Fruit fly (Drosophila melanogaster): ENCODE data around the gene CG31704.

The CG31704 gene

dm6 chr2L:11804228-11805044 lies 36.1 kb upstream of the CG31704 start (continued):
- no peak for TF ChIP-seq CG4730 (GFP tag; IDR thresholded peaks at IDR 0.05)
- no peak for TF ChIP-seq CG11504 (tag; optimal IDR thresholded peaks at IDR 0.05)
- peak; percentile 28 for TF ChIP-seq nom (GFP tag; optimal IDR thresholded peaks at IDR 0.05)
- TF ChIP-seq CG2199 (GFP tag; IDR thresholded peaks at IDR 0.05), result no peak
- TF ChIP-seq Jarid2 (GFP tag; optimal IDR thresholded peaks at IDR 0.05), result no peak
- TF ChIP-seq CG15073 (GFP tag; optimal IDR thresholded peaks at IDR 0.05), result no peak
- no peak for TF ChIP-seq dpn (GFP tag; optimal IDR thresholded peaks at IDR 0.05)
- TF ChIP-seq oc (tag; optimal IDR thresholded peaks at IDR 0.05), result no peak
- TF ChIP-seq Usf (GFP tag; optimal IDR thresholded peaks at IDR 0.05), result no peak
- no peak for TF ChIP-seq pzg (GFP tag; optimal IDR thresholded peaks at IDR 0.05)
- TF ChIP-seq CG8388 (GFP tag; optimal IDR thresholded peaks at IDR 0.05), result no peak
- no peak for TF ChIP-seq Six4 (GFP tag; optimal IDR thresholded peaks at IDR 0.05)
- TF ChIP-seq ftz-f1 (GFP tag; optimal IDR thresholded peaks at IDR 0.05), result no peak
- TF ChIP-seq Nf-YC (tag; optimal IDR thresholded peaks at IDR 0.05), result peak; percentile 66
- TF ChIP-seq mld (GFP tag; IDR thresholded peaks at IDR 0.05; ENCODE audit: partially characterized antibody), result no peak
- no peak for TF ChIP-seq jing (GFP tag; optimal IDR thresholded peaks at IDR 0.05)
- no peak for TF ChIP-seq chn (GFP tag; optimal IDR thresholded peaks at IDR 0.05)
- TF ChIP-seq CG16863 (GFP tag; optimal IDR thresholded peaks at IDR 0.05), result no peak
- TF ChIP-seq CG18476 (GFP tag; optimal IDR thresholded peaks at IDR 0.05), result no peak
- no peak for TF ChIP-seq CG30403 (GFP tag; optimal IDR thresholded peaks at IDR 0.05)
- TF ChIP-seq Lhr (GFP tag; optimal IDR thresholded peaks at IDR 0.05), result no peak
- TF ChIP-seq CG10366 (GFP tag; IDR thresholded peaks at IDR 0.05), result no peak
- TF ChIP-seq CG15269 (tag; optimal IDR thresholded peaks at IDR 0.05), result no peak
- TF ChIP-seq gce (GFP tag; IDR thresholded peaks at IDR 0.05), result no peak
- TF ChIP-seq CG30020 (tag; optimal IDR thresholded peaks at IDR 0.05), result no peak
- TF ChIP-seq CG6854 (GFP tag; optimal IDR thresholded peaks at IDR 0.05), result no peak
- no peak for TF ChIP-seq Gug (GFP tag; IDR thresholded peaks at IDR 0.05)
- TF ChIP-seq Rx (GFP tag; IDR thresholded peaks at IDR 0.05), result no peak
- no peak for TF ChIP-seq zen (tag; optimal IDR thresholded peaks at IDR 0.05)
- TF ChIP-seq schlank (tag; optimal IDR thresholded peaks at IDR 0.05), result no peak
- TF ChIP-seq twi (tag; optimal IDR thresholded peaks at IDR 0.05), result no peak
- TF ChIP-seq tap (tag; optimal IDR thresholded peaks at IDR 0.05), result no peak
- no peak for TF ChIP-seq Gsc (GFP tag; IDR thresholded peaks at IDR 0.05)
- TF ChIP-seq rib (GFP tag; IDR thresholded peaks at IDR 0.05), result no peak
- 0 out of 4 replicates have a peak, but pooled peaks have one; percentile 23 for TF ChIP-seq Dll (GFP tag; IDR thresholded peaks at IDR 0.05; ENCODE audit: partially characterized antibody)
- TF ChIP-seq ATbp (GFP tag; optimal IDR thresholded peaks at IDR 0.05), result no peak
- TF ChIP-seq Dp (GFP tag; optimal IDR thresholded peaks at IDR 0.05), result no peak
- no peak for TF ChIP-seq H2.0 (GFP tag; IDR thresholded peaks at IDR 0.05)
- TF ChIP-seq ttk (GFP tag; IDR thresholded peaks at IDR 0.05), result no peak
- no peak for TF ChIP-seq zen2 (GFP tag; IDR thresholded peaks at IDR 0.05; ENCODE audit: partially characterized antibody)
- TF ChIP-seq br (optimal IDR thresholded peaks at IDR 0.05), result no peak
- no peak for TF ChIP-seq NFAT (GFP tag; IDR thresholded peaks at IDR 0.05)
- no peak for TF ChIP-seq ci (GFP tag; IDR thresholded peaks at IDR 0.05)
- no peak for TF ChIP-seq ase (GFP tag; IDR thresholded peaks at IDR 0.05)
- TF ChIP-seq vvl (GFP tag; IDR thresholded peaks at IDR 0.05), result no peak
- TF ChIP-seq ind (GFP tag; optimal IDR thresholded peaks at IDR 0.05), result no peak
- 0 out of 2 replicates have a peak, but pooled peaks have one; percentile 5 for TF ChIP-seq Rfx (GFP tag; IDR thresholded peaks at IDR 0.05)
- TF ChIP-seq CG9932 (GFP tag; IDR thresholded peaks at IDR 0.05), result no peak
- peak; percentile 19 for TF ChIP-seq CG1832 (GFP tag; optimal IDR thresholded peaks at IDR 0.05)
- TF ChIP-seq bowl (GFP tag; IDR thresholded peaks at IDR 0.05), result no peak
- no peak for TF ChIP-seq Nf-YA (GFP tag; IDR thresholded peaks at IDR 0.05)
